Worm (Caenorhabditis elegans) whole organism, L3 larva: Measurements from ENCODE around the gene faxc-2.

Experiments used
- ZK546.5 ChIP-seq: sonication (generic microtip); optimal IDR thresholded peaks from 2 replicates; lab custom pipeline; 2017; ENCODE audit warnings: missing biosample characterization, missing genetic modification characterization
- ceh-82 ChIP-seq: fragments of 150-350 bp; optimal IDR thresholded peaks from 2 replicates; lab custom pipeline; 2014; ENCODE audit warnings: missing biosample characterization, missing genetic modification characterization
- egl-27 ChIP-seq: sonication (generic microtip); optimal IDR thresholded peaks from 4 replicates; lab custom pipeline; 2017; ENCODE audit warnings: missing biosample characterization, missing genetic modification reagents, missing genetic modification characterization
- elt-2 ChIP-seq: sonication (generic microtip); optimal IDR thresholded peaks from 2 replicates; lab custom pipeline; 2016; ENCODE audit warnings: missing genetic modification reagents, mild to moderate bottlenecking, missing genetic modification characterization, missing compliant biosample characterization
- eor-1 ChIP-seq, 2 experiments: fragments of 150-350 bp; optimal IDR thresholded peaks; 2 replicates each; lab custom pipeline; 2014 to 2018; ENCODE audit warnings: missing biosample characterization in 2 of 2, missing genetic modification characterization in 2 of 2
- fkh-2 ChIP-seq: fragments of 150-350 bp; optimal IDR thresholded peaks from 2 replicates; lab custom pipeline; 2014; ENCODE audit warnings: missing biosample characterization, missing genetic modification reagents, missing genetic modification characterization
- lin-39 ChIP-seq: fragments of 150-350 bp; optimal IDR thresholded peaks from 2 replicates; lab custom pipeline; 2018; ENCODE audit warnings: missing biosample characterization, missing genetic modification reagents, missing genetic modification characterization
- mml-1 ChIP-seq: fragments of 150-350 bp; sonication (generic microtip); optimal IDR thresholded peaks from 3 replicates; lab custom pipeline; 2014; ENCODE audit warnings: missing biosample characterization, missing genetic modification characterization
- nfya-1 ChIP-seq: sonication (generic microtip); optimal IDR thresholded peaks from 2 replicates; lab custom pipeline; 2017; ENCODE audit warnings: missing genetic modification characterization, mild to moderate bottlenecking, missing compliant biosample characterization, antibody characterized with exemption, moderate library complexity; ENCODE audit not compliant: insufficient read depth
- nhr-11 ChIP-seq: fragments of 150-350 bp; optimal IDR thresholded peaks from 2 replicates; lab custom pipeline; 2014; ENCODE audit warnings: missing biosample characterization, missing genetic modification characterization
- nhr-237 ChIP-seq: fragments of 150-350 bp; optimal IDR thresholded peaks from 2 replicates; lab custom pipeline; 2014; ENCODE audit warnings: missing biosample characterization, missing genetic modification characterization
- nhr-25 ChIP-seq: sonication (generic microtip); optimal IDR thresholded peaks from 2 replicates; lab custom pipeline; 2017; ENCODE audit warnings: missing biosample characterization, missing genetic modification characterization
- nhr-76 ChIP-seq: fragments of 150-350 bp; sonication (generic microtip); optimal IDR thresholded peaks from 5 replicates; lab custom pipeline; 2014; ENCODE audit warnings: missing biosample characterization, missing genetic modification characterization
- pqm-1 ChIP-seq: fragments of 150-350 bp; optimal IDR thresholded peaks from 2 replicates; lab custom pipeline; 2017; ENCODE audit warnings: missing biosample characterization, missing genetic modification characterization, inconsistent platforms

DNA sequence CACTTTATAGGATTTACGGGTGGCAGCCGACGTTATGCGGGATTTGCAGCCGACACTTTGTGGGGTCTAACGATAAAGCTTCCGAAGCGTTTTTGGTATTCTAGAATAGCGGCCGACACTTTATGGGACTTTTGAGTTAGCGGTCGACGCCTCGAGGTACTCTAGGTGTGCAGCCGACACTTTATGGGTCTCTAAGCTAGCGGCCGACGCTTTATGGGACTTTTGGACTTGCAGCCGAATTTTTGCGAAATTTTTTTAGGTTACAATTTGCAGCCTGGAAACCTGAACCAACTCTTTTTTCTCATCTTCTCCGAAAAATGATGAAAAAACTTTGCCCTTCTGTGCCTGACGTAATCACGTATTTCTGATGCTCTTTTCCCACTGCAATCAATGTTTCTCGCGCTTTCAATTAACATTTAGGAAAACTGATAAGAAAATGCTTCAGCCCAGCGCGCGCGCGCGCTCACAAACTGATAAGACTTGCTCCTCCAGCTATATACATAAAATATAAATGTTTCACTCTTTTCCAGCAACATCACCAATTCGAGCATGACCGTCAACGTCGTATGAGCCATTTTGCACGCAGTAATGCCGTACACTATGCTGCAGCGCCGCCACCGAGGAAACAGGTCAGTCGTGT lies 9.8 kb upstream of the faxc-2 start:
- TF ChIP-seq elt-2 (tag; lab: Kevin White, UChicago) (peak; percentile 97), nfya-1 (tag; lab: Kevin White, UChicago) (peak; percentile 2), lin-39 (no peak), nhr-25 (tag; lab: Kevin White, UChicago) (no peak), egl-27 (tag; lab: Kevin White, UChicago) (no peak), mml-1 (tag; lab: Kevin White, UChicago) (no peak), ceh-82 (tag; lab: Kevin White, UChicago) (no peak), nhr-11 (tag; lab: Kevin White, UChicago) (no peak), nhr-76 (tag; lab: Kevin White, UChicago) (no peak), ZK546.5 (tag; lab: Kevin White, UChicago) (no peak), eor-1 (tag; optimal IDR thresholded peaks at IDR 0.05; lab: Kevin White, UChicago) (no peak), nhr-237 (tag; lab: Kevin White, UChicago) (no peak), pqm-1 (tag; lab: Kevin White, UChicago) (peak; percentile 91), fkh-2 (tag; lab: Kevin White, UChicago) (no peak)
